Worm (Caenorhabditis elegans): ENCODE results near the gene glc-1.

The glc-1 gene

DNA sequence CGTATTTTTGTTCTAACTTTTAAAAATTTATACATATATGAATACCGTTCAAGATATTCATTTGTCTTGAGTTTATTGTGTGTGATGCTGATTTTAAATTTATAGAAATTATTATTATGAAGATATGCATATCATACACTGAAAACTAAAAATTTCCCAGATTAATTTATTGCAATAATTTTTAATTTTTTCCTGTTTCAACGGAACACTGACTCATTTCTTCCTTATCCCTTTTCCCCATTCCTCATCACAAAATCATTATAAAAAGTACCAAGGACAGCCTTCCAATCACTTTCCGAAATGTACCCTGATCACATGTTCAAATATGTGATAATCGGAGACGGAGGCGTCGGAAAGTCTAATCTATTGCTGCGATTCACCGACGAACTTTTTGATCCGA is 24.8 kb upstream of the glc-1 start, which contains the start of gene rabr-4:
rabr-4 (plus strand) TSS at position 301 of the 400 bp plus-strand sequence.
- TF ChIP-seq drap-1 (GFP tag; optimal IDR thresholded peaks at IDR 0.05) (no peak), mls-2 (tag; optimal IDR thresholded peaks at IDR 0.05) (no peak), lin-13 (tag; optimal IDR thresholded peaks at IDR 0.05) (no peak), pha-4 (tag; optimal IDR thresholded peaks at IDR 0.05) (no peak), nhr-28 (tag; optimal IDR thresholded peaks at IDR 0.05) (no peak), cnd-1 (tag; optimal IDR thresholded peaks at IDR 0.05) (no peak), hlh-1 (tag; optimal IDR thresholded peaks at IDR 0.05) (no peak), lsy-2 (tag; optimal IDR thresholded peaks at IDR 0.05) (no peak), M03D4.4 (tag; optimal IDR thresholded peaks at IDR 0.05) (no peak), nhr-2 (tag; optimal IDR thresholded peaks at IDR 0.05) (no peak), ceh-83 (GFP tag; optimal IDR thresholded peaks at IDR 0.05) (no peak), sptf-1 (tag; optimal IDR thresholded peaks at IDR 0.05) (no peak), nhr-76 (tag; optimal IDR thresholded peaks at IDR 0.05) (no peak)

ce11 chrV:16195379-16195778 is 24.1 kb upstream of the glc-1 start, which contains the start of gene rabr-3:
Gene rabr-3, plus strand, starts transcription at chrV:16195679.
- TF ChIP-seq tbx-8 (GFP tag; optimal IDR thresholded peaks at IDR 0.05) (no peak), M03D4.4 (tag; optimal IDR thresholded peaks at IDR 0.05) (no peak), zip-8 (tag; optimal IDR thresholded peaks at IDR 0.05) (no peak), unc-39 (tag; optimal IDR thresholded peaks at IDR 0.05) (no peak), unc-120 (tag; optimal IDR thresholded peaks at IDR 0.05; ENCODE audit: poor library complexity, severe bottlenecking) (no peak), lsy-2 (tag; optimal IDR thresholded peaks at IDR 0.05) (no peak), mls-2 (tag; optimal IDR thresholded peaks at IDR 0.05) (no peak)

DNA sequence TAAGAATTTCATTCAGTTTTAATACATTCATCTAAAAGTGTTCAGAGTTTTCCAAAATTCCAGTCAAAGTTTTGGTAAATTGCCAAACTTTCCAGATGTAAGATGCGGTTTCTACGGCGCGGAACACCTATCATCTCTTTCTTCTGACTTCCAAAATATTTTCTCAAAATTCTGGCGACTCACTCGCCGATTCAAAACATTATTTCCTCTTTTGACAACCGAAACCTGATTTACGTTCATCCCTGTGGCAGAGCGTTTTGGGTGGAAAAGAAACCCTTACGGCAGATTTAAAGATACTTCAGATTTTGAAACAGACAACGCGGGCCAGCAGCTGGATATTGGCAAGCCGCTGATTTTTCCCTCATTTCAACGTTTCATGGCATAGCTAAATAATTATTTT is 21.4 kb upstream of the glc-1 start, which contains the start of gene F11A5.5:
F11A5.5 (plus strand) TSS at position 301 of the 400 bp plus-strand sequence.
- TF ChIP-seq ceh-39 (tag; optimal IDR thresholded peaks at IDR 0.05) (no peak), ceh-43 (GFP tag; optimal IDR thresholded peaks at IDR 0.05) (no peak), bed-3 (GFP tag; optimal IDR thresholded peaks at IDR 0.05) (no peak)

DNA sequence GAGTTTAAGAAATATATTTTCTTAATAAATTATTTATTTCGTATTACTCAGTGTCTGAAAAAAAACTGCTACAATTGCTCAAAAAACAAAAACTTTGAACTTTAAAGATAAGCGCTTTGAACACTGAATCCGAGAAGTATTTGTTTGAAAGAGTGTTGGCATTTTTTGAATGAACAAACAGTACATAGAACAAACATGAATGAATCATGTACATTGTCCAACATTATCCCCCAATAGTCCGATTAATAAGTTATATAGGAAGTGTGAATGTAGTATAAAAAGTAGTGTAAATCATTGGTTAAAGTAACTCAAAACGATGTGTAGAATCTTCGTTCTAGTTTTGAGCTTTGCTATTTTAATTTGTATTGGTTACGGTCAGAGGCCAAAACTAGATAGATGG is 17.7 kb upstream of the glc-1 start, which contains the start of gene F11A5.17:
F11A5.17 (plus strand) TSS at position 301 of the 400 bp plus-strand sequence.
- no peak for TF ChIP-seq cnd-1 (tag; optimal IDR thresholded peaks at IDR 0.05)
- TF ChIP-seq ham-2 (GFP tag; optimal IDR thresholded peaks at IDR 0.05), result no peak
- no peak for TF ChIP-seq sem-2 (GFP tag; optimal IDR thresholded peaks at IDR 0.05)
- no peak for TF ChIP-seq mls-2 (tag; optimal IDR thresholded peaks at IDR 0.05)
- TF ChIP-seq nhr-76 (tag; optimal IDR thresholded peaks at IDR 0.05), result no peak
- no peak for TF ChIP-seq unc-120 (tag; optimal IDR thresholded peaks at IDR 0.05; ENCODE audit: poor library complexity, severe bottlenecking)
- no peak for TF ChIP-seq nhr-2 (tag; optimal IDR thresholded peaks at IDR 0.05)
- TF ChIP-seq sptf-1 (tag; optimal IDR thresholded peaks at IDR 0.05), result no peak
- no peak for TF ChIP-seq elt-1 (tag; optimal IDR thresholded peaks at IDR 0.05; ENCODE audit: borderline replicate concordance, insufficient read depth)
- no peak for TF ChIP-seq drap-1 (GFP tag; optimal IDR thresholded peaks at IDR 0.05)

DNA sequence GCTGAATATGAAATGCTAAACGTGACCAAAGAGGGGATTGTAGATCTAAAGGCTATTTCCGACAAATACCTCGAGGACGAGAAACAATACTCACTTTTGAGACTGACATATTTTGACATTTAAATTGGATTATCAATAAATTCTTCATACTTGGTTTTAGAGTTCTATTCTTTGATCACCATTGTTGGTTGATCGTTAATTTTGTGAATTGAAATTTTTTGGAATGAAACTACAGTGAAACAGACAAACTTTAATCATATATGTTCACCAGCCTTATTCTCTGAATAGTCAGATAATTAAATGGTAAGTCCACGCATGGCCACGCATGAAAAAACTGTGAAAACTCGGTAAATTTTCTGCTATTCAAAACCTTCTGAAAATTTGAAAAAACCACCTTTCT is 16.8 kb upstream of the glc-1 start, which contains the start of gene F11A5.18:
F11A5.18 (plus strand) TSS at position 301 of the 400 bp plus-strand sequence.
- TF ChIP-seq blmp-1 (tag; optimal IDR thresholded peaks at IDR 0.05) (no peak), pha-4 (tag; optimal IDR thresholded peaks at IDR 0.05) (no peak), nhr-76 (tag; optimal IDR thresholded peaks at IDR 0.05) (no peak), tbx-8 (GFP tag; optimal IDR thresholded peaks at IDR 0.05) (no peak), zip-8 (tag; optimal IDR thresholded peaks at IDR 0.05) (no peak), unc-120 (tag; optimal IDR thresholded peaks at IDR 0.05; ENCODE audit: poor library complexity, severe bottlenecking) (no peak), ces-1 (GFP tag; optimal IDR thresholded peaks at IDR 0.05) (no peak)

DNA sequence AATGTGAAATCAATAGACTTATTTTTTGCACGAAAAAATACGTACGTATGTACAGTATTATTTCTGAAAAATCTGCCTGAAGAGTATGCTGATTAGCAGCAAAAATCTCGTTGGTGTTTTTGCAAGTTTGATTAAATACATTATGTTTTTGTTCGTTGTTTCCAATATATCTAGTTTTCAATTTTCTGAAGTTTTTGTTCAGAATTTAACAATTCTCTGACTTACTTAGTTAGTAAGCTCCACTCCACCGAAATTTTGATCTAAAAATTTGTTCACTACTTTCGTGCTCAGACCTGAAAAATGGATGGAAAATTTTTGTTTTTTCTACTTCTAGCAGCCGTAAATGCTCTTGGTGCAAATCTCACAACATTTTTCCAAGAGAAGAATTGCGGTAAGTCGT is 14.5 kb upstream of the glc-1 start, which contains the start of gene irld-26:
irld-26 (plus strand) TSS at position 301 of the 400 bp plus-strand sequence.
- no peak for TF ChIP-seq unc-39 (tag; optimal IDR thresholded peaks at IDR 0.05)
- no peak for TF ChIP-seq pha-4 (tag; optimal IDR thresholded peaks at IDR 0.05)
- no peak for TF ChIP-seq hlh-1 (tag; optimal IDR thresholded peaks at IDR 0.05)
- no peak for TF ChIP-seq zip-8 (tag; optimal IDR thresholded peaks at IDR 0.05)
- TF ChIP-seq nhr-2 (tag; optimal IDR thresholded peaks at IDR 0.05), result no peak
- TF ChIP-seq ceh-83 (GFP tag; optimal IDR thresholded peaks at IDR 0.05), result no peak
- no peak for TF ChIP-seq blmp-1 (tag; optimal IDR thresholded peaks at IDR 0.05)
- TF ChIP-seq sem-2 (GFP tag; optimal IDR thresholded peaks at IDR 0.05), result no peak
- TF ChIP-seq mep-1 (tag; optimal IDR thresholded peaks at IDR 0.05), result no peak
- no peak for TF ChIP-seq nhr-237 (tag; optimal IDR thresholded peaks at IDR 0.05)
- TF ChIP-seq unc-62 (GFP tag; optimal IDR thresholded peaks at IDR 0.05), result no peak
- no peak for TF ChIP-seq elt-3 (tag; optimal IDR thresholded peaks at IDR 0.05)
- no peak for TF ChIP-seq nhr-12 (tag; optimal IDR thresholded peaks at IDR 0.05)
- TF ChIP-seq ham-2 (GFP tag; optimal IDR thresholded peaks at IDR 0.05), result no peak

Measured in whole organism, mixed stage, embryonic.